Worm (Caenorhabditis elegans) whole organism, early embryonic: ENCODE measurements around the gene F10G2.7.
"Not testable (repeated sequence)": the region's sequence is repeated elsewhere in the genome, so short reads cannot be mapped to it uniquely, and the experiment has no call there.

Experiments
- B0310.2 ChIP-seq: sonication (generic microtip); optimal IDR thresholded peaks from 2 replicates; lab custom pipeline; 2016; ENCODE audit warnings: mild to moderate bottlenecking, missing genetic modification characterization, missing compliant biosample characterization
- F13C5.2 ChIP-seq: sonication (generic microtip); optimal IDR thresholded peaks from 2 replicates; lab custom pipeline; 2017; ENCODE audit warnings: mild to moderate bottlenecking, missing genetic modification characterization, inconsistent platforms, missing compliant biosample characterization
- aly-1 ChIP-seq: sonication (generic microtip); optimal IDR thresholded peaks from 2 replicates; lab custom pipeline; 2016; ENCODE audit warnings: missing genetic modification characterization, missing compliant biosample characterization
- ama-1 ChIP-seq: fragments of 150-350 bp; optimal IDR thresholded peaks from 2 replicates; lab custom pipeline; 2014
- ceh-13 ChIP-seq: fragments of 200-800 bp; sonication (Bioruptor generic); optimal IDR thresholded peaks from 2 replicates; lab custom pipeline; 2018; ENCODE audit warnings: mild to moderate bottlenecking, missing genetic modification characterization, missing compliant biosample characterization
- ceh-36 ChIP-seq: sonication (generic microtip); optimal IDR thresholded peaks from 2 replicates; lab custom pipeline; 2016; ENCODE audit warnings: missing genetic modification characterization, inconsistent platforms, missing compliant biosample characterization
- ets-7 ChIP-seq: sonication (generic microtip); optimal IDR thresholded peaks from 2 replicates; lab custom pipeline; 2016; ENCODE audit warnings: missing genotype, missing genetic modification characterization, missing compliant biosample characterization
- flt-1 ChIP-seq: fragments of 200-800 bp; sonication (Bioruptor generic); IDR thresholded peaks from 2 replicates; pipeline ENCODE4 v1.3.6; 2022; ENCODE audit warnings: missing genetic modification characterization, missing compliant biosample characterization
- hmbx-1 ChIP-seq: sonication (generic microtip); optimal IDR thresholded peaks from 2 replicates; lab custom pipeline; 2016; ENCODE audit warnings: mild to moderate bottlenecking, missing genetic modification characterization, missing compliant biosample characterization
- hmg-4 ChIP-seq: fragments of 200-800 bp; sonication (Bioruptor generic); optimal IDR thresholded peaks from 2 replicates; lab custom pipeline; 2018; ENCODE audit warnings: mild to moderate bottlenecking, missing genetic modification characterization, missing compliant biosample characterization
- hnd-1 ChIP-seq: sonication (generic microtip); optimal IDR thresholded peaks from 2 replicates; lab custom pipeline; 2016; ENCODE audit warnings: missing genetic modification characterization, missing compliant biosample characterization
- pes-1 ChIP-seq: fragments of 200-800 bp; sonication (Bioruptor generic); IDR thresholded peaks from 2 replicates; pipeline ENCODE4 v1.3.6; 2022; ENCODE audit warnings: missing genetic modification reagents, missing genetic modification characterization, missing compliant biosample characterization
- scrt-1 ChIP-seq: fragments of 200-800 bp; sonication (Bioruptor generic); IDR thresholded peaks from 2 replicates; pipeline ENCODE4 v1.3.6; 2022; ENCODE audit warnings: missing genetic modification characterization, missing compliant biosample characterization
- sea-1 ChIP-seq: fragments of 200-800 bp; sonication (Bioruptor generic); conservative IDR thresholded peaks from 2 replicates; pipeline ENCODE4 v1.3.6; 2022; ENCODE audit warnings: missing genetic modification characterization, missing compliant biosample characterization
- tbx-11 ChIP-seq: fragments of 200-800 bp; sonication (Bioruptor generic); IDR thresholded peaks from 2 replicates; pipeline ENCODE4 v1.3.6; 2022; ENCODE audit warnings: missing genetic modification characterization, missing compliant biosample characterization
- tbx-37 ChIP-seq: fragments of 200-800 bp; sonication (Bioruptor generic); conservative IDR thresholded peaks from 2 replicates; pipeline ENCODE4 v1.3.6; 2022; ENCODE audit warnings: missing genetic modification reagents, missing genetic modification characterization, missing compliant biosample characterization
- tra-4 ChIP-seq: sonication (generic microtip); optimal IDR thresholded peaks from 2 replicates; lab custom pipeline; 2017; ENCODE audit warnings: missing genetic modification characterization, missing compliant biosample characterization

Gene F10G2.7

DNA sequence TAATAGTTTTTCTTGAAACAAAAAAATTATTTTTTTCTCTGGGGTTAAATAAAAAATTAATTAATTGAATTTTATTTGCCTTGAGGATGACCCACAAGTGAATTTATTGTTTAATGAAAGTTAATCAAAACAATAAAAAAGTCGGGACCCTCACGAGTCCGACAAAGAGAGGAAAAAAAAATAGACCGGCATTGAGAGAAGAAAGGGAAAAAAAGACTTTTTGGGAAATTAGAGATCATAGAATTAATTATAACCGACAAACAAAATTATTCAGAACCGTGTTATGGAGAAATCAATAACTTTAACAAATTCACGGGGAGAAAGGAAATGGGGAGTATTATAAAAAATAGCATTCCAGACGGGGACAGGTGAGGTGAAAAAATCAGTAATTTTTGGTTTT is at the start of gene F10G2.7:
Gene F10G2.7 (minus strand): TSS at position 101 of the 400 bp plus-strand sequence.
- not testable (repeated sequence) for TF ChIP-seq hmbx-1 (tag; lab: Kevin White, UChicago); pes-1 (GFP tag; lab: Robert Waterston, UW); flt-1 (GFP tag; lab: Robert Waterston, UW)

DNA sequence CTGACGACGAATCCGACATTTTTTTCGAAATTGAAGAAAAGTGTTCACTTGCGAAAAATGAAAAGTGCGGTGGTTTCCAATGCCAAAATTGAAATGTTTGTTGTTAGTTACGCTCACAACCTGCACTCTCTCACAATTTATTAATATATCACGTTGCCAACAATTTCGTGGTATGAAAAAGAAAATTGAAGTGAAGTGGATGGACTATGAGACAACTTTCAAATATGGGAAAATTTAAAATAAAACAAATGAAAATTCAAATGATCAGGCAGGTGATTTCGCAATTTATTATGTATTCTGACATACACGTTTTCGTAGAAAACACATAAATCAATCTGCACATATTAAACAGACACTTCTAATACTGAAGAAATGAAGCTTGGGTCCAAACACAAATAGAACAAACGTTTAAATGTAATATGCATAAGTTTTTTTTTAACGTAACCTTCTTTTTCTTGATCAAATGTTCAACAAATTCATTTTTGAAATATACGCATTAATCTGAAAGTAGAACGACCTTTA is 49.0 kb upstream of the F10G2.7 start, which contains the start of gene srp-6:
Gene srp-6 (minus strand): TSS at position 51 of the 522 bp plus-strand sequence.
- no peak for TF ChIP-seq tbx-37
- TF ChIP-seq aly-1 (tag; lab: Kevin White, UChicago) = no peak
- TF ChIP-seq ceh-13 (GFP tag; lab: Kevin White, UChicago) = no peak
- no peak for TF ChIP-seq ama-1 (lab: Kevin White, UChicago)
- no peak for TF ChIP-seq tra-4
- TF ChIP-seq pes-1 (GFP tag; lab: Robert Waterston, UW) = no peak
- no peak for TF ChIP-seq scrt-1 (GFP tag; lab: Robert Waterston, UW)
- TF ChIP-seq ets-7 = no peak
- no peak for TF ChIP-seq flt-1 (GFP tag; lab: Robert Waterston, UW)

DNA sequence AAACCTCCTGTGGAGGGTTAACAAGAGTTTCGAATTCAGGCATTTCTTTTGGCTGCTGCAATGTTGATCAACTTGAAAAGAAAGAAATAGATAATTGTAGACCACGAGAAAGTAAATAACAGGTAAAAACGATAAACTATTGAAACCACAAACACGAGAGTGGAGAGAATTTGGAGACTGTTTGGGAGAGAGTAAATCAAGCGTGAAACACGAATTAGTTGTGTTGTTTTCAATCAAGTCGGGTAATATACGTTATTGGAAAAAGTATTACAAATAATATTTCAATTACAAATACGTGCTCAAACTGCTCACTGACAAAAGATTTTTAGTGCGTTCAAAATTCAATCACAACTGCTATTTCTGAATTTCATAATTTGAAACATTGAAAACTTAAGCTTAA is 43.9 kb upstream of the F10G2.7 start, which contains the start of gene C03G6.17:
Gene C03G6.17 (minus strand): TSS at position 101 of the 400 bp plus-strand sequence.
- TF ChIP-seq flt-1 (GFP tag; lab: Robert Waterston, UW) = no peak
- no peak for TF ChIP-seq hmbx-1 (tag; lab: Kevin White, UChicago)
- TF ChIP-seq aly-1 (tag; lab: Kevin White, UChicago) = no peak
- no peak for TF ChIP-seq F13C5.2

DNA sequence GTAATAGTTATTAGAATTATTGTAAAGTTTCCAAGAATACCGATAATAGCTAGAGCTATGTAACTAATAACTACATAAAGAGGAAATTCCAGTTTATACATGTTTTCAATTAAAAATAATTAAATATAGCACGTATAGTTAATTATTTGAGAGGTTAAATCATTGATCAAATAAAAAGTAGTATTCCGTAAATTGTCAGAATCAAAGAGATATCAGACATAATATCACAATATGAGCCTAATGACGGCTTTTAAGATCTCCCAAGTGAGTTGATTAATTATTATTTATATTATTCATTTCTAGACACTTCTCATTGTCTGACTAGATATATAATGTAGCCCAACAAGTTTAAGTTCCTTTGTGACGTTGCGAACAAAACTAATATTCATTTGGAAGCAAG is 42.3 kb upstream of the F10G2.7 start, which contains the start of gene srsx-24:
Gene srsx-24 (minus strand): TSS at position 101 of the 400 bp plus-strand sequence.
- TF ChIP-seq hmg-4 (GFP tag; lab: Kevin White, UChicago) (no peak), ceh-36 (tag; lab: Kevin White, UChicago) (no peak), hnd-1 (tag; lab: Kevin White, UChicago) (no peak), pes-1 (GFP tag; lab: Robert Waterston, UW) (no peak), hmbx-1 (tag; lab: Kevin White, UChicago) (no peak), B0310.2 (tag; lab: Kevin White, UChicago) (no peak), ama-1 (lab: Kevin White, UChicago) (no peak), sea-1 (GFP tag; lab: Robert Waterston, UW) (no peak), flt-1 (GFP tag; lab: Robert Waterston, UW) (no peak), tra-4 (no peak), tbx-11 (GFP tag; lab: Robert Waterston, UW) (no peak), aly-1 (tag; lab: Kevin White, UChicago) (no peak), tbx-37 (no peak), ets-7 (no peak), scrt-1 (GFP tag; lab: Robert Waterston, UW) (no peak)

DNA sequence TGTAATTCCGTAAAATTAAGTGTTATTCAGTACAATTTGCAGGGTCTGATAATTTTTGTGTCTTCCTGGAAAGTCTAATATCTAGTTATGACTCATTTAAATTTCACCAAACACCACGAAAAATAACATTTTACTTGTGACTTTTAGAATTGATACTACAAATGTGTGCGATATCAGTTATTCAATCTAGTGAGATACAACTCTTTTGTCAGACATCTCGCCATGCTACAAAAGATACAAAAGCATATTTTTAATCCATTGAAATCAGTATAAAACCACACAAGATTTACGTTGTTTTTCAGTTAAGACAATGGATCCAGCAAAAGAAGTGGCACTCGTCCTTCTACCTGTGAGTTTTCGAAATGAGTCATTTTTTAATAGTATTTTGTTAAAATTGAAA is 37.0 kb upstream of the F10G2.7 start, which contains the start of gene srx-56:
Gene srx-56 (plus strand): TSS at position 301 of the 400 bp plus-strand sequence.
- TF ChIP-seq hnd-1 (tag; lab: Kevin White, UChicago) (no peak), hmbx-1 (tag; lab: Kevin White, UChicago) (no peak), tra-4 (no peak), tbx-11 (GFP tag; lab: Robert Waterston, UW) (no peak), tbx-37 (no peak), ceh-13 (GFP tag; lab: Kevin White, UChicago) (no peak), flt-1 (GFP tag; lab: Robert Waterston, UW) (no peak), B0310.2 (tag; lab: Kevin White, UChicago) (no peak), scrt-1 (GFP tag; lab: Robert Waterston, UW) (no peak), F13C5.2 (no peak), ceh-36 (tag; lab: Kevin White, UChicago) (no peak), hmg-4 (GFP tag; lab: Kevin White, UChicago) (no peak), aly-1 (tag; lab: Kevin White, UChicago) (no peak), pes-1 (GFP tag; lab: Robert Waterston, UW) (no peak), sea-1 (GFP tag; lab: Robert Waterston, UW) (no peak), ama-1 (lab: Kevin White, UChicago) (no peak), ets-7 (no peak)

DNA sequence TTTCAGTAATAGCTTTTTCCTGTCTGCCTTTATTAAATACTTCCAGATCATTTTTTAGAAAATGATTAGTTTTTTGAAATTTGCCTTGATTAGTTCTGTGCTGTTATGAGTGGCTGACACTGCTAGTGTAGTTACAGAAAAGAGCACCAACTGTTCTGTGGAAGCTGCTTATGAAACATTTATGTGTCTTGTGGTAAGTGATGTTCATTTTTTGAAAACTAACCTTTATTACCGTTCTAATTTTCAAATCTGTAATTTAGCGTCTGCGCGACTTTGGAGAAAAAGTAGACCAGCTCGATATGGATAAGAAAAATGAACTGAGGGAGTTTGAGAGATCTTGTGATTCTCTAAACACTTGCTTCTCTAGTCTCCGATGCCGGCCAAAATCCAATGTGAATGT is 32.5 kb upstream of the F10G2.7 start, which contains the start of gene srj-14:
Gene srj-14 (plus strand): TSS at position 131 of the 400 bp plus-strand sequence.
- TF ChIP-seq aly-1 (tag; lab: Kevin White, UChicago) (no peak), scrt-1 (GFP tag; lab: Robert Waterston, UW) (no peak), tbx-11 (GFP tag; lab: Robert Waterston, UW) (no peak), tra-4 (no peak), hnd-1 (tag; lab: Kevin White, UChicago) (no peak)

DNA sequence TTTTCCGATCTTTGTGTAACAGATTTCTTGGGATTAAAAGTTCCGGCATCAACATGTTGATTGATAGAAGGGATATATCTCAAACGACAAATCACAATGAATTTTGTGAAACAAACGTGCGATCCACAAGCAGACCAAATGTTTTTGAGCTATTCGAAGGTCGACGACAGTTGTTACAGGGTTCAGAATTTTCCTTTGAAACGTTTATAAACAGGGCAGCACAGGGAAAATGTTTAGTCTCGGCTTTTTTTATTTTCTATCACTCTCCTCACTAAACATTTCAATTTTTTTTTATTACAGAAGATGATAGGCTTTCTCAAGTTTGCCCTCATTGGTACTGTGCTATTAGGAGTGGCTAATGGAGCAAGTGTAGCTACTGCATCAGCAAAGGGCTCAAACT is 27.8 kb upstream of the F10G2.7 start, which contains the start of gene exc-13:
Gene exc-13 (plus strand): TSS at position 301 of the 400 bp plus-strand sequence.
- TF ChIP-seq scrt-1 (GFP tag; lab: Robert Waterston, UW) = no peak

DNA sequence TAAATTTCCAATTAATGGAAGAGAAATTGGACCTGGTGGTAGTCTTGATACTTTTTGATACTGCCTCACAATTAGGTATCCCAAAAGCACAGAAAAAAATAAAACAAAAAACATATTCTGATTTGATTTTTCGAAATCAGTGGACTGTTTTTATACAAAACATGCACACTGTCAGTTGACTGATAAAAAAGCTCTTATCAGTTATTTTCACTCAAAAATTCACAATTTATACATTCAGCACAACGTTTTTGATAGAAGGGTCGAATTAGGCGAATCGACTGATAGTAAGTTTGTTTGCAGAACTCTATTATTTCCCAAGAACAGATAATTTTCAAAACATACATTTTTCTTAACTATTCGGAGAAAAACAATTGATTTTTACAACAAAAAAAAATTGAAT is 26.9 kb upstream of the F10G2.7 start, which contains the start of gene cyp-35A2:
Gene cyp-35A2 (minus strand): TSS at position 124 of the 400 bp plus-strand sequence.
- TF ChIP-seq sea-1 (GFP tag; lab: Robert Waterston, UW) (no peak), scrt-1 (GFP tag; lab: Robert Waterston, UW) (no peak), flt-1 (GFP tag; lab: Robert Waterston, UW) (no peak), pes-1 (GFP tag; lab: Robert Waterston, UW) (no peak), hmg-4 (GFP tag; lab: Kevin White, UChicago) (no peak), ceh-36 (tag; lab: Kevin White, UChicago) (no peak)
